Fruit fly (Drosophila melanogaster) whole organism, embryonic: Measurements from ENCODE around the gene CG14915.
A peak's percentile ranks its signal among the peaks of the same experiment; 100 is the strongest.

Experiments used
- CG10431 ChIP-seq: fragments of 200-800 bp; sonication (Bioruptor generic); optimal IDR thresholded peaks from 3 replicates; lab custom pipeline; 2018; ENCODE audit warnings: missing biosample characterization, mild to moderate bottlenecking, missing genetic modification characterization
- CG12071 ChIP-seq: fragments of 200-800 bp; sonication (Bioruptor generic); optimal IDR thresholded peaks from 3 replicates; lab custom pipeline; 2018; ENCODE audit warnings: missing biosample characterization, mild to moderate bottlenecking, missing genetic modification characterization
- CG1647 ChIP-seq: fragments of 200-800 bp; sonication (Bioruptor generic); optimal IDR thresholded peaks from 3 replicates; lab custom pipeline; 2016; ENCODE audit warnings: missing biosample characterization, missing genetic modification characterization
- CG17568 ChIP-seq: fragments of 200-800 bp; sonication (Bioruptor generic); optimal IDR thresholded peaks from 2 replicates; lab custom pipeline; 2018; ENCODE audit warnings: missing biosample characterization, mild to moderate bottlenecking, missing genetic modification characterization, moderate library complexity
- CG17612 ChIP-seq: fragments of 200-800 bp; sonication (Bioruptor generic); IDR thresholded peaks from 2 replicates; pipeline ENCODE4 v1.3.6; 2022; ENCODE audit warnings: missing biosample characterization, missing genetic modification characterization
- CG17802 ChIP-seq: fragments of 200-800 bp; sonication (Bioruptor generic); optimal IDR thresholded peaks from 2 replicates; lab custom pipeline; 2018; ENCODE audit warnings: missing biosample characterization, mild to moderate bottlenecking, missing genetic modification characterization, moderate library complexity
- CG17912 ChIP-seq: fragments of 200-800 bp; sonication (Bioruptor generic); optimal IDR thresholded peaks from 2 replicates; lab custom pipeline; 2018; ENCODE audit warnings: missing biosample characterization, mild to moderate bottlenecking, missing genetic modification characterization
- CG1832 ChIP-seq: fragments of 200-800 bp; sonication (Bioruptor generic); optimal IDR thresholded peaks from 2 replicates; lab custom pipeline; 2017; ENCODE audit warnings: missing biosample characterization, mild to moderate bottlenecking, missing genetic modification characterization, inconsistent platforms
- CG18599 ChIP-seq: fragments of 200-800 bp; sonication (Bioruptor generic); optimal IDR thresholded peaks from 3 replicates; lab custom pipeline; 2017; ENCODE audit warnings: missing biosample characterization, missing genetic modification characterization, mild to moderate bottlenecking, moderate library complexity, missing genetic modification reagents
- CG2129 ChIP-seq: fragments of 200-800 bp; sonication (Bioruptor generic); IDR thresholded peaks from 2 replicates; pipeline ENCODE4 v1.3.6; 2022; ENCODE audit warnings: missing biosample characterization, missing genetic modification characterization; ENCODE audit not compliant: partially characterized antibody
- CG2712 ChIP-seq: fragments of 200-800 bp; optimal IDR thresholded peaks from 3 replicates; lab custom pipeline; 2019; ENCODE audit warnings: missing biosample characterization, mild to moderate bottlenecking, missing genetic modification characterization, moderate library complexity
- CG32532 ChIP-seq: fragments of 200-800 bp; sonication (Bioruptor generic); IDR thresholded peaks from 2 replicates; pipeline ENCODE4 v1.3.6; 2022; ENCODE audit warnings: missing biosample characterization, missing genetic modification characterization
- CG3281 ChIP-seq: fragments of 200-800 bp; sonication (Bioruptor generic); optimal IDR thresholded peaks from 3 replicates; lab custom pipeline; 2017; ENCODE audit warnings: missing biosample characterization, mild to moderate bottlenecking, missing genetic modification characterization
- CG5180 ChIP-seq: fragments of 200-800 bp; sonication (Bioruptor generic); optimal IDR thresholded peaks from 3 replicates; lab custom pipeline; 2017; ENCODE audit warnings: missing biosample characterization, missing genetic modification characterization, mild to moderate bottlenecking, moderate library complexity, missing genetic modification reagents
- CG7786 ChIP-seq: fragments of 200-800 bp; sonication (Bioruptor generic); optimal IDR thresholded peaks from 2 replicates; lab custom pipeline; 2016; ENCODE audit warnings: missing biosample characterization, missing genetic modification characterization
- CG8359 ChIP-seq: fragments of 200-800 bp; sonication (Bioruptor generic); optimal IDR thresholded peaks from 2 replicates; lab custom pipeline; 2017; ENCODE audit warnings: missing biosample characterization, mild to moderate bottlenecking, missing genetic modification characterization, borderline replicate concordance
- CG9876 ChIP-seq: fragments of 200-800 bp; sonication (Bioruptor generic); optimal IDR thresholded peaks from 2 replicates; lab custom pipeline; 2016; ENCODE audit warnings: missing biosample characterization, missing genetic modification characterization
- CTCF ChIP-seq: fragments of 200-800 bp; sonication (Bioruptor generic); optimal IDR thresholded peaks from 2 replicates; lab custom pipeline; 2017; ENCODE audit warnings: missing biosample characterization, mild to moderate bottlenecking, missing genetic modification characterization, moderate library complexity
- E2f2 ChIP-seq: fragments of 200-800 bp; sonication (Bioruptor generic); IDR thresholded peaks from 2 replicates; pipeline ENCODE4 v1.3.6; 2022; ENCODE audit warnings: missing biosample characterization, missing genetic modification characterization
- Ets97D ChIP-seq: fragments of 200-800 bp; sonication (Bioruptor generic); optimal IDR thresholded peaks from 3 replicates; lab custom pipeline; 2016; ENCODE audit warnings: missing biosample characterization, missing genetic modification characterization
- Gug ChIP-seq: fragments of 200-800 bp; sonication (Bioruptor generic); IDR thresholded peaks from 4 replicates; pipeline ENCODE4 v1.3.6; 2022; ENCODE audit warnings: missing biosample characterization, missing genetic modification characterization
- Hr3 ChIP-seq: fragments of 200-800 bp; sonication (Bioruptor generic); optimal IDR thresholded peaks from 3 replicates; lab custom pipeline; 2016; ENCODE audit warnings: missing biosample characterization, missing genetic modification characterization
- Lpt ChIP-seq: fragments of >200 bp; optimal IDR thresholded peaks from 2 replicates; lab custom pipeline; 2018; ENCODE audit warnings: missing biosample characterization, missing genetic modification characterization
- Neu2 ChIP-seq: fragments of 200-800 bp; sonication (Bioruptor generic); optimal IDR thresholded peaks from 3 replicates; lab custom pipeline; 2016; ENCODE audit warnings: missing biosample characterization, missing genetic modification characterization, borderline replicate concordance
- Oaz ChIP-seq: fragments of 200-800 bp; sonication (Bioruptor generic); IDR thresholded peaks from 2 replicates; pipeline ENCODE4 v1.3.6; 2022; ENCODE audit warnings: missing biosample characterization, missing genetic modification characterization
- Oli ChIP-seq: fragments of 200-800 bp; sonication (Bioruptor generic); optimal IDR thresholded peaks from 2 replicates; lab custom pipeline; 2018; ENCODE audit warnings: missing biosample characterization, mild to moderate bottlenecking, missing genetic modification characterization, moderate library complexity
- Ravus ChIP-seq: fragments of 200-800 bp; sonication (Bioruptor generic); IDR thresholded peaks from 2 replicates; pipeline ENCODE4 v1.3.6; 2022; ENCODE audit warnings: missing biosample characterization, missing genetic modification characterization
- Side ChIP-seq: fragments of 200-800 bp; sonication (Bioruptor generic); optimal IDR thresholded peaks from 2 replicates; lab custom pipeline; 2016; ENCODE audit warnings: missing biosample characterization, missing genetic modification characterization
- ash1 ChIP-seq: fragments of 200-800 bp; sonication (Bioruptor generic); optimal IDR thresholded peaks from 2 replicates; lab custom pipeline; 2018; ENCODE audit warnings: missing biosample characterization, mild to moderate bottlenecking, missing genetic modification characterization
- bigmax ChIP-seq: fragments of 200-800 bp; sonication (Bioruptor generic); optimal IDR thresholded peaks from 2 replicates; lab custom pipeline; 2018; ENCODE audit warnings: missing biosample characterization, mild to moderate bottlenecking, missing genetic modification characterization
- bowl ChIP-seq: fragments of 200-800 bp; sonication (Bioruptor generic); IDR thresholded peaks from 2 replicates; pipeline ENCODE4 v1.3.6; 2022; ENCODE audit warnings: missing biosample characterization, missing genetic modification characterization
- crc ChIP-seq: fragments of 200-800 bp; sonication (Bioruptor generic); optimal IDR thresholded peaks from 2 replicates; lab custom pipeline; 2016; ENCODE audit warnings: missing biosample characterization, missing genetic modification characterization
- dpn ChIP-seq, 2 experiments: fragments of 200-800 bp; sonication (Bioruptor generic); optimal IDR thresholded peaks; 3 replicates each; lab custom pipeline; 2016; ENCODE audit warnings: missing biosample characterization in 2 of 2, missing genetic modification characterization in 2 of 2
- gfzf ChIP-seq: fragments of 200-800 bp; sonication (Bioruptor generic); optimal IDR thresholded peaks from 2 replicates; lab custom pipeline; 2016; ENCODE audit warnings: missing biosample characterization, mild to moderate bottlenecking, missing genetic modification characterization, moderate library complexity
- ham ChIP-seq: fragments of 200-800 bp; sonication (Bioruptor generic); IDR thresholded peaks from 2 replicates; pipeline ENCODE4 v1.3.6; 2022; ENCODE audit warnings: missing biosample characterization, missing genetic modification characterization
- her ChIP-seq: fragments of 200-800 bp; sonication (Bioruptor generic); optimal IDR thresholded peaks from 2 replicates; lab custom pipeline; 2016; ENCODE audit warnings: missing biosample characterization, missing genetic modification characterization
- kni ChIP-seq: fragments of 200-800 bp; sonication (Bioruptor generic); optimal IDR thresholded peaks from 3 replicates; lab custom pipeline; 2017; ENCODE audit warnings: mild to moderate bottlenecking, missing biosample characterization, missing genetic modification reagents, missing genetic modification characterization
- p53 ChIP-seq: fragments of 200-800 bp; sonication (Bioruptor generic); optimal IDR thresholded peaks from 2 replicates; lab custom pipeline; 2016; ENCODE audit warnings: missing biosample characterization, missing genetic modification characterization
- phol ChIP-seq: fragments of 200-800 bp; sonication (Bioruptor generic); optimal IDR thresholded peaks from 3 replicates; lab custom pipeline; 2018; ENCODE audit warnings: missing biosample characterization, mild to moderate bottlenecking, missing genetic modification characterization, moderate library complexity
- psq ChIP-seq: fragments of 200-800 bp; sonication (Bioruptor generic); optimal IDR thresholded peaks from 2 replicates; lab custom pipeline; 2017; ENCODE audit warnings: missing biosample characterization, missing genetic modification characterization
- ro ChIP-seq: fragments of 200-800 bp; sonication (Bioruptor generic); IDR thresholded peaks from 2 replicates; pipeline ENCODE4 v1.3.6; 2022; ENCODE audit warnings: missing biosample characterization, missing genetic modification characterization
- sima ChIP-seq: fragments of 200-800 bp; sonication (Bioruptor generic); optimal IDR thresholded peaks from 2 replicates; lab custom pipeline; 2016; ENCODE audit warnings: missing biosample characterization, missing genetic modification characterization
- sna ChIP-seq: fragments of 200-800 bp; sonication (Bioruptor generic); IDR thresholded peaks from 2 replicates; pipeline ENCODE4 v1.3.6; 2022; ENCODE audit warnings: missing biosample characterization, missing genetic modification characterization; ENCODE audit not compliant: partially characterized antibody
- so ChIP-seq: fragments of 200-800 bp; sonication (Bioruptor generic); IDR thresholded peaks from 3 replicates; pipeline ENCODE4 v1.3.6; 2022; ENCODE audit warnings: missing biosample characterization, missing genetic modification characterization
- sob ChIP-seq: fragments of 200-800 bp; sonication (Bioruptor generic); IDR thresholded peaks from 2 replicates; pipeline ENCODE4 v1.3.6; 2022; ENCODE audit warnings: missing biosample characterization, missing genetic modification characterization
- sr ChIP-seq: fragments of 200-800 bp; sonication (Bioruptor generic); IDR thresholded peaks from 3 replicates; pipeline ENCODE4 v1.3.6; 2022; ENCODE audit warnings: missing biosample characterization, missing genetic modification characterization
- tio ChIP-seq: fragments of 200-800 bp; sonication (Bioruptor generic); optimal IDR thresholded peaks from 2 replicates; lab custom pipeline; 2017; ENCODE audit warnings: missing biosample characterization, missing genetic modification characterization, inconsistent platforms
- vfl ChIP-seq: fragments of 200-800 bp; sonication (Bioruptor generic); optimal IDR thresholded peaks from 2 replicates; lab custom pipeline; 2016; ENCODE audit warnings: missing biosample characterization, missing genetic modification characterization
- wdn ChIP-seq: fragments of 200-800 bp; sonication (Bioruptor generic); IDR thresholded peaks from 2 replicates; pipeline ENCODE4 v1.3.6; 2022; ENCODE audit warnings: missing biosample characterization, missing genetic modification characterization
- wor ChIP-seq: fragments of 200-800 bp; sonication (Bioruptor generic); IDR thresholded peaks from 2 replicates; pipeline ENCODE4 v1.3.6; 2022; ENCODE audit warnings: missing biosample characterization, missing genetic modification characterization

Gene CG14915

DNA sequence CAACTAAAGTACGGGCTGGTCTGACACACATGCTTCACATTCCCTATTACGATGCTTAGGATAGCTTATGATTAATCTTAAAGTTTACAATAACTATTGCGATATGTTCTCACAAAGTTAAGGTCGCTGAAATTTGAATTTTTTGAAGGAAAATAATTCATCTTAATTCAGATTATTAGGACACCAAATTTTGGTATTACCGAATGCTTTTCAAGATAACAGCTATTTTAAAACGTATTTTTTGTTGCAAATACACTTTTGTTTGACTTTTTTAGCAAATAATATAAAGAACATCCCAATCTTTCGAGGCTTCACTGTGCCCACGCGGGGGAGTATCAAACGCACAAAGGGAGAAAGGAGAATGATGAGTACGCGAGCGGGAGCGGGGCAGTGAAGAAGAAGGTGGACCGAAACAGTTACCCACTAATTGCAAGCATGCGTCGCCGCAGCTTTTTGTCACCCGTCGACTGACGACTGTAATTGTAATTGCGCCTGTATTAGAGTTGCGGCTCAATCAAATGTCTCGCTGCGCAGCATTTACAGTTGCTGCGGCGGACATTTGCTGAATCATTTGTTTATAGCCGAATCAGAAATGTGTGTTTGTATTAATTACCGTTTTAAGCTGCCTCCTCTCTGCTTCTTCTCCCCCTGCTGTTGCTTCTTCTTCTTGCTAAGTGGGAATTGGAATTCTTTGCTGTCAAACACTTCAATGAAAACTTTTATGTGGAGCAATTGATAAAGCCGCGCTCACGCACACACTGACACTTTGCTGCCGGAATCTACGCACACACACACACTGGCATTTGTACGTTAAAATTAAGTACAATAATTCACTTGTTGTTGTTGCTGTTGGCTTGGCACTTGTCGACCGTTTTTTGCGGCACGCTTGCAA is 4.6 kb upstream of the CG14915 start (continued):
- no peak for TF ChIP-seq sna (GFP tag; lab: Robert Waterston, UW)
- peak; percentile 19 for TF ChIP-seq CG7786 (GFP tag; lab: Kevin White, UChicago)
- TF ChIP-seq her (GFP tag; lab: Kevin White, UChicago): no peak
- no peak for TF ChIP-seq CG17612
- TF ChIP-seq E2f2 (GFP tag; lab: Robert Waterston, UW): no peak
- peak; percentile 34 for TF ChIP-seq CG3281 (GFP tag; lab: Kevin White, UChicago)
- no peak for TF ChIP-seq psq (GFP tag; lab: Kevin White, UChicago)
- TF ChIP-seq bigmax: no peak
- TF ChIP-seq Gug: no peak
- TF ChIP-seq CG17802 (tag; lab: Kevin White, UChicago): no peak
- TF ChIP-seq sr (GFP tag; lab: Robert Waterston, UW): no peak
- TF ChIP-seq p53: no peak
- no peak for TF ChIP-seq kni (GFP tag; lab: Kevin White, UChicago)
- 0 out of 2 replicates have a peak, but pooled peaks have one; percentile 36 for TF ChIP-seq CG32532
- TF ChIP-seq ham: no peak
- peak; percentile 5 for TF ChIP-seq CG2712
- no peak for TF ChIP-seq CG1647
- TF ChIP-seq Oaz (GFP tag; lab: Robert Waterston, UW): no peak
- no peak for TF ChIP-seq sob (GFP tag; lab: Robert Waterston, UW)
- TF ChIP-seq CTCF (GFP tag; lab: Kevin White, UChicago): no peak
- TF ChIP-seq Side (GFP tag; lab: Kevin White, UChicago): peak; percentile 11
- no peak for TF ChIP-seq gfzf
- TF ChIP-seq dpn (GFP tag; optimal IDR thresholded peaks at IDR 0.05; lab: Kevin White, UChicago): peak in 1 of 2 experiments; percentile 21
- TF ChIP-seq CG8359 (GFP tag; lab: Kevin White, UChicago): no peak
- TF ChIP-seq CG1832: no peak
- no peak for TF ChIP-seq Ets97D
- TF ChIP-seq wor: no peak
- TF ChIP-seq Neu2 (GFP tag; lab: Kevin White, UChicago): no peak
- TF ChIP-seq CG12071 (GFP tag; lab: Kevin White, UChicago): no peak
- no peak for TF ChIP-seq CG17568 (GFP tag; lab: Kevin White, UChicago)
- TF ChIP-seq so (GFP tag; lab: Robert Waterston, UW): no peak
- TF ChIP-seq Lpt (GFP tag; lab: Kevin White, UChicago): no peak
- no peak for TF ChIP-seq vfl
- TF ChIP-seq CG2129 (GFP tag; lab: Robert Waterston, UW): no peak
- TF ChIP-seq CG5180 (GFP tag; lab: Kevin White, UChicago): no peak
- TF ChIP-seq CG18599 (GFP tag; lab: Kevin White, UChicago): no peak
- no peak for TF ChIP-seq wdn (GFP tag; lab: Robert Waterston, UW)
- TF ChIP-seq ash1: no peak
- no peak for TF ChIP-seq crc (GFP tag; lab: Kevin White, UChicago)
- TF ChIP-seq CG17912 (GFP tag; lab: Kevin White, UChicago): no peak
- no peak for TF ChIP-seq bowl (GFP tag; lab: Robert Waterston, UW)
- no peak for TF ChIP-seq Hr3 (GFP tag; lab: Kevin White, UChicago)
- peak; percentile 12; the same call in 1 of the 2 replicates for TF ChIP-seq Ravus
- no peak for TF ChIP-seq CG9876 (GFP tag; lab: Kevin White, UChicago)
- no peak for TF ChIP-seq sima (GFP tag; lab: Kevin White, UChicago)
- TF ChIP-seq phol (tag; lab: Kevin White, UChicago): peak; percentile 1
- TF ChIP-seq Oli (tag; lab: Kevin White, UChicago): peak; percentile 13
- TF ChIP-seq CG10431: no peak
- peak; percentile 39 for TF ChIP-seq tio (GFP tag; lab: Kevin White, UChicago)
- no peak for TF ChIP-seq ro (GFP tag; lab: Robert Waterston, UW)
